Worm (Caenorhabditis elegans) whole organism, L4 larva: ENCODE measurements around the gene alkb-8.

ENCODE experiments used
- F10B5.3 ChIP-seq: sonication (generic microtip); optimal IDR thresholded peaks from 2 replicates; lab custom pipeline; 2016; ENCODE audit warnings: mild to moderate bottlenecking, missing genetic modification characterization, missing compliant biosample characterization
- T26A8.4 ChIP-seq: fragments of 200-800 bp; sonication (Bioruptor generic); IDR thresholded peaks from 2 replicates; pipeline ENCODE4 v1.3.6; 2022; ENCODE audit warnings: missing genetic modification characterization, missing compliant biosample characterization
- Y105C5A.15 ChIP-seq: fragments of 200-800 bp; sonication (Bioruptor generic); IDR thresholded peaks from 2 replicates; pipeline ENCODE4 v1.3.6; 2022; ENCODE audit warnings: missing genetic modification characterization, missing compliant biosample characterization
- Y5F2A.4 ChIP-seq: fragments of 200-800 bp; sonication (Bioruptor generic); optimal IDR thresholded peaks from 2 replicates; lab custom pipeline; 2018; ENCODE audit warnings: mild to moderate bottlenecking, missing genetic modification characterization, missing compliant biosample characterization
- Y75B8A.6 ChIP-seq: fragments of 200-800 bp; sonication (Bioruptor generic); IDR thresholded peaks from 2 replicates; pipeline ENCODE4 v1.3.6; 2022; ENCODE audit warnings: missing genetic modification reagents, missing genetic modification characterization, missing compliant biosample characterization
- ZK546.5 ChIP-seq, 2 experiments: sonication (generic microtip); optimal IDR thresholded peaks; 2 replicates each; lab custom pipeline; 2017; ENCODE audit warnings: missing biosample characterization in 2 of 2, missing genetic modification characterization in 2 of 2
- aly-2 ChIP-seq: sonication (generic microtip); optimal IDR thresholded peaks from 2 replicates; lab custom pipeline; 2018; ENCODE audit warnings: missing biosample characterization, missing genetic modification characterization
- ama-1 ChIP-seq: fragments of 150-350 bp; optimal IDR thresholded peaks from 2 replicates; lab custom pipeline; 2014; ENCODE audit warnings: inconsistent platforms, mixed read lengths
- attf-4 ChIP-seq: sonication (generic microtip); optimal IDR thresholded peaks from 3 replicates; lab custom pipeline; 2017; ENCODE audit warnings: missing biosample characterization, missing genetic modification characterization
- ceh-28 ChIP-seq: fragments of 150-350 bp; optimal IDR thresholded peaks from 2 replicates; lab custom pipeline; 2014; ENCODE audit warnings: missing biosample characterization, missing genetic modification reagents, missing genetic modification characterization
- ceh-44 ChIP-seq: fragments of 200-800 bp; sonication (Bioruptor generic); IDR thresholded peaks from 2 replicates; pipeline ENCODE4 v1.3.6; 2022; ENCODE audit warnings: missing genetic modification reagents, missing genetic modification characterization, missing compliant biosample characterization
- daf-16 ChIP-seq, 3 experiments: sonication (generic microtip); optimal IDR thresholded peaks; 2 replicates each; lab custom pipeline; 2016 to 2017; ENCODE audit warnings: missing genetic modification characterization in 3 of 3, missing genetic modification reagents in 3 of 3, mild to moderate bottlenecking in 2 of 3, missing compliant biosample characterization in 2 of 3, missing biosample characterization in 1 of 3, moderate library complexity in 1 of 3
- dmd-6 ChIP-seq: fragments of 200-800 bp; sonication (Bioruptor generic); IDR thresholded peaks from 2 replicates; pipeline ENCODE4 v1.3.6; 2022; ENCODE audit warnings: missing genetic modification reagents, missing genetic modification characterization, missing compliant biosample characterization
- dpl-1 ChIP-seq: fragments of 150-350 bp; optimal IDR thresholded peaks from 2 replicates; lab custom pipeline; 2014; ENCODE audit warnings: missing biosample characterization, missing genetic modification reagents, missing genetic modification characterization
- fkh-10 ChIP-seq: fragments of 150-350 bp; optimal IDR thresholded peaks from 2 replicates; lab custom pipeline; 2014; ENCODE audit warnings: missing biosample characterization, missing genetic modification reagents, missing genetic modification characterization
- hlh-11 ChIP-seq: fragments of 200-800 bp; sonication (Bioruptor generic); optimal IDR thresholded peaks from 2 replicates; lab custom pipeline; 2018; ENCODE audit warnings: mild to moderate bottlenecking, missing genetic modification characterization, missing compliant biosample characterization
- lin-1 ChIP-seq: fragments of 200-800 bp; sonication (Bioruptor generic); IDR thresholded peaks from 2 replicates; pipeline ENCODE4 v1.3.6; 2022; ENCODE audit warnings: missing genetic modification reagents, missing genetic modification characterization, missing compliant biosample characterization
- lin-29 ChIP-seq: fragments of 200-800 bp; sonication (Bioruptor generic); IDR thresholded peaks from 2 replicates; pipeline ENCODE4 v1.3.6; 2022; ENCODE audit warnings: missing genetic modification reagents, missing genetic modification characterization, missing compliant biosample characterization
- lin-38 ChIP-seq: fragments of 200-800 bp; sonication (Bioruptor generic); IDR thresholded peaks from 2 replicates; pipeline ENCODE4 v1.3.6; 2022; ENCODE audit warnings: missing genetic modification reagents, missing genetic modification characterization, missing compliant biosample characterization
- lir-3 ChIP-seq: sonication (generic microtip); optimal IDR thresholded peaks from 2 replicates; lab custom pipeline; 2016; ENCODE audit warnings: mild to moderate bottlenecking, missing genetic modification characterization, missing compliant biosample characterization
- lsy-2 ChIP-seq, 2 experiments: fragments of 150-350 bp in 1 of 2; sonication (generic microtip) in 1 of 2; optimal IDR thresholded peaks; 2 replicates each; lab custom pipeline; 2014 to 2017; ENCODE audit warnings: missing biosample characterization in 2 of 2, missing genetic modification characterization in 2 of 2
- mdl-1 ChIP-seq, 2 experiments: fragments of 150-350 bp in 1 of 2; sonication (generic microtip) in 1 of 2; optimal IDR thresholded peaks; 2 replicates each; lab custom pipeline; 2014 to 2017; ENCODE audit warnings: missing biosample characterization in 2 of 2, missing genetic modification characterization in 2 of 2
- mdt-29 ChIP-seq: fragments of 200-800 bp; sonication (Bioruptor generic); IDR thresholded peaks from 2 replicates; pipeline ENCODE4 v1.3.6; 2022; ENCODE audit warnings: missing genetic modification reagents, missing genetic modification characterization, missing compliant biosample characterization
- mes-2 ChIP-seq: sonication (generic microtip); optimal IDR thresholded peaks from 2 replicates; lab custom pipeline; 2016; ENCODE audit warnings: missing genotype, mild to moderate bottlenecking, missing genetic modification characterization, missing compliant biosample characterization; ENCODE audit not compliant: poor library complexity, severe bottlenecking
- nhr-28 ChIP-seq: fragments of 150-350 bp; optimal IDR thresholded peaks from 2 replicates; lab custom pipeline; 2014; ENCODE audit warnings: missing biosample characterization, missing genetic modification characterization
- nhr-42 ChIP-seq: fragments of 200-800 bp; sonication (Bioruptor generic); IDR thresholded peaks from 2 replicates; pipeline ENCODE4 v1.3.6; 2022; ENCODE audit warnings: missing genetic modification characterization, missing compliant biosample characterization
- nhr-48 ChIP-seq: sonication (generic microtip); optimal IDR thresholded peaks from 2 replicates; lab custom pipeline; 2016; ENCODE audit warnings: mild to moderate bottlenecking, missing genetic modification characterization, missing compliant biosample characterization
- nhr-77 ChIP-seq: fragments of 150-350 bp; optimal IDR thresholded peaks from 2 replicates; lab custom pipeline; 2014; ENCODE audit warnings: missing biosample characterization, missing genetic modification characterization
- saeg-2 ChIP-seq: fragments of 200-800 bp; sonication (Bioruptor generic); IDR thresholded peaks from 2 replicates; pipeline ENCODE4 v1.3.6; 2022; ENCODE audit warnings: missing genetic modification reagents, missing genetic modification characterization, missing compliant biosample characterization
- set-16 ChIP-seq: fragments of 200-800 bp; sonication (Bioruptor generic); IDR thresholded peaks from 2 replicates; pipeline ENCODE4 v1.3.6; 2022; ENCODE audit warnings: missing genetic modification reagents, missing genetic modification characterization, missing compliant biosample characterization
- snpc-1.2 ChIP-seq: fragments of 200-800 bp; sonication (Bioruptor generic); IDR thresholded peaks from 2 replicates; pipeline ENCODE4 v1.3.6; 2022; ENCODE audit warnings: missing genetic modification reagents, missing genetic modification characterization, missing compliant biosample characterization
- snpc-4 ChIP-seq: fragments of 150-350 bp; optimal IDR thresholded peaks from 2 replicates; lab custom pipeline; 2014; ENCODE audit warnings: missing biosample characterization, missing genetic modification characterization
- spr-1 ChIP-seq: sonication (generic microtip); optimal IDR thresholded peaks from 2 replicates; lab custom pipeline; 2016; ENCODE audit warnings: mild to moderate bottlenecking, missing genetic modification characterization, missing compliant biosample characterization
- spr-3 ChIP-seq: fragments of 200-800 bp; sonication (Bioruptor generic); optimal IDR thresholded peaks from 2 replicates; lab custom pipeline; 2018; ENCODE audit warnings: mild to moderate bottlenecking, missing genetic modification characterization, missing compliant biosample characterization
- tra-1 ChIP-seq: fragments of 200-800 bp; sonication (Bioruptor generic); IDR thresholded peaks from 2 replicates; pipeline ENCODE4 v1.3.6; 2022; ENCODE audit warnings: missing genetic modification reagents, missing genetic modification characterization, missing compliant biosample characterization
- unc-130 ChIP-seq: sonication (generic microtip); optimal IDR thresholded peaks from 2 replicates; lab custom pipeline; 2016; ENCODE audit warnings: missing genetic modification reagents, missing genetic modification characterization, missing compliant biosample characterization
- unc-62 ChIP-seq, 3 experiments: fragments of 150-350 bp in 1 of 3; sonication (generic microtip); optimal IDR thresholded peaks in 2 of 3; peaks in 1 of 3; 1 replicate in 1 of 3; 2 replicates in 2 of 3; lab custom pipeline; 2014 to 2017; ENCODE audit warnings: missing biosample characterization in 3 of 3, missing genetic modification characterization in 3 of 3, missing genetic modification reagents in 3 of 3, missing genotype in 1 of 3
- zip-2 ChIP-seq: fragments of 150-350 bp; optimal IDR thresholded peaks from 2 replicates; lab custom pipeline; 2014; ENCODE audit warnings: missing biosample characterization, missing genetic modification characterization
- ztf-7 ChIP-seq: fragments of 150-350 bp; optimal IDR thresholded peaks from 2 replicates; lab custom pipeline; 2014; ENCODE audit warnings: missing biosample characterization, missing genetic modification characterization

alkb-8 gene

ce11 chrIII:3723726-3724125 is 14.6 kb downstream of the alkb-8 start:
- peak; percentile 72 for TF ChIP-seq lin-38 (GFP tag; lab: Robert Waterston, UW)
- no peak for TF ChIP-seq nhr-42
- peak; percentile 0 for TF ChIP-seq unc-130 (GFP tag; lab: Kevin White, UChicago)
- TF ChIP-seq snpc-1.2 (GFP tag; lab: Robert Waterston, UW), result no peak
- TF ChIP-seq spr-3, result no peak
- TF ChIP-seq mdt-29, result no peak

ce11 chrIII:3724880-3725279 is 15.8 kb downstream of the alkb-8 start, which contains the start of gene C14B1.12:
TSS of gene C14B1.12 (minus strand) at chrIII:3724980.
- TF ChIP-seq ceh-28 (tag; lab: Kevin White, UChicago) (no peak), snpc-1.2 (GFP tag; lab: Robert Waterston, UW) (no peak), fkh-10 (GFP tag; lab: Kevin White, UChicago) (no peak), ZK546.5 (tag; optimal IDR thresholded peaks at IDR 0.05; lab: Kevin White, UChicago) (no peak), lin-38 (GFP tag; lab: Robert Waterston, UW) (no peak), nhr-77 (tag; lab: Kevin White, UChicago) (no peak), nhr-48 (tag; lab: Kevin White, UChicago) (no peak), hlh-11 (tag; lab: Kevin White, UChicago) (no peak), ceh-44 (GFP tag; lab: Robert Waterston, UW) (no peak), zip-2 (tag; lab: Kevin White, UChicago) (no peak), F10B5.3 (tag; lab: Kevin White, UChicago) (no peak)

DNA sequence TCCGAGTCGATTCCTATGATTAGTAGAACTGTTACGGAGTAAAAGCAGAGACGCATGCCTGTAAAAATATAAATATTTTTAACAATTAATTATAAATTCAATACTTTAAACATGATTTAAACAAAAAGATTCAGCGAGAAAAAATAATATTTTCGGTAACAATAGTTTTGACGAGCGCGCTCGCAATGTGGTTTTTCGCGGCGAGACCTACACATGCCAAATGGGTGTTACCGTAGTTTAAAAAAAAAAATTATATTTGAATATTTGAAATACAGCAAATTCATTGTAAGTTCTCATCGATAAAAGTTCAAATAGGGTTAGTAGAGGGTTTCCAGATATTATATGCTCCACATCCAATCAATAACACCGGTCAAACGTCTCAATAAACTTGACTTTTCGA is 17.3 kb downstream of the alkb-8 start, which contains the start of gene gldi-5:
gldi-5 (minus strand) TSS at position 58 of the 400 bp plus-strand sequence.
- no peak for TF ChIP-seq Y105C5A.15 (GFP tag; lab: Robert Waterston, UW)
- no peak for TF ChIP-seq lin-29
- no peak for TF ChIP-seq Y5F2A.4 (GFP tag; lab: Kevin White, UChicago)

DNA sequence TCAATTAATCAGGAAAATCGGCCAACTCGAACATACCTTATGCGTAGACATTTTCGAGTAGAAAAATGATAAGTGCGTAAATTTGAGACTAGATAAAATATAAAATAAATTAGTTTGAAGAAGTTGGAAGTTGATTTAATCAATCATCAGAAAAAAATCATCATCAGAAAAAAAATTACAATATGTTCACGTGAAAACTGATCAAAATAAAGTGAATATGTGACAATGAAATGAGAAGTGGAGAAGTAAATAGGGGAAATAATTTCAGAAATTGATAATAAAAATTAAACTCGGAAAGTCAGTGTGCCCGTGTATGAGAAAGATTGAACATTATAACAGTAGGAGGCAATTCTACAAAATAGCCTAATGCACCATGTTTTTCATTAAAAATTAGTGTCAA is 20.4 kb downstream of the alkb-8 start, which contains the start of gene F34D10.9:
F34D10.9 (minus strand) TSS at position 101 of the 400 bp plus-strand sequence.
- TF ChIP-seq aly-2 (tag; lab: Kevin White, UChicago) (no peak), lin-1 (no peak), set-16 (GFP tag; lab: Robert Waterston, UW) (no peak), dpl-1 (no peak), zip-2 (tag; lab: Kevin White, UChicago) (no peak), ztf-7 (no peak), Y75B8A.6 (GFP tag; lab: Robert Waterston, UW) (no peak), tra-1 (GFP tag; lab: Robert Waterston, UW) (no peak), T26A8.4 (no peak)

DNA sequence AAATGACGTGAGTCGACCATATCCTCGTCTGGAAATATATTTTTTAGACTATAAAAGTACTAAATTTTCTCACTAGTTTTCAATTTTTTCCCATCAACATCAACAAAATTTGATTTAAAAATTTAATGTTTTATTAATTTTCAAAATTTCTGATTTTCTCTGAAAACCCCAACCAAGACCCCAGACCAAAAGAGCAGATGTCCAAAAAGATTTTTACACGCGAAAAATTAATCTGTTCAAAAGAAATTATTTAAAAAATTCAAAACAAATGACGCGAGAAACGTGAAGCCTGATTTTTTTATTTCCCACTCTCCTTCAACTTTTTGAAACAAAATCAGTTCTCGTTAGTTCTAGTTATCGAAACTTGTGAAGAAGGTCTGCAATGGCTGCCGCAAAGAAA is 21.3 kb downstream of the alkb-8 start, which contains the start of gene F34D10.8:
F34D10.8 (plus strand) TSS at position 301 of the 400 bp plus-strand sequence.
- TF ChIP-seq ceh-28 (tag; lab: Kevin White, UChicago) (no peak), ama-1 (lab: Kevin White, UChicago) (no peak), saeg-2 (GFP tag; lab: Robert Waterston, UW) (no peak), mdl-1 (tag; optimal IDR thresholded peaks at IDR 0.05; lab: Kevin White, UChicago) (no peak), nhr-77 (tag; lab: Kevin White, UChicago) (no peak), lir-3 (no peak), unc-62 (GFP tag; optimal IDR thresholded peaks at IDR 0.05 in 1 of 2; lab: Kevin White, UChicago) (no peak), unc-62 (tag; optimal IDR thresholded peaks at IDR 0.05; lab: Kevin White, UChicago) (no peak), spr-1 (no peak)
- TF ChIP-seq, all 104 proteins: peak for 0

- TF ChIP-seq dpl-1, result no peak
- TF ChIP-seq daf-16 (GFP tag; optimal IDR thresholded peaks at IDR 0.05; lab: Kevin White, UChicago), result no peak
- TF ChIP-seq daf-16 (tag; optimal IDR thresholded peaks at IDR 0.05; lab: Kevin White, UChicago), result no peak
- TF ChIP-seq snpc-4 (tag; lab: Kevin White, UChicago), result no peak
- peak in 1 of 2 experiments; percentile 32 for TF ChIP-seq lsy-2 (tag; optimal IDR thresholded peaks at IDR 0.05; lab: Kevin White, UChicago)
- peak; percentile 48 for TF ChIP-seq mes-2
- no peak for TF ChIP-seq ama-1 (lab: Kevin White, UChicago)
- TF ChIP-seq Y5F2A.4 (GFP tag; lab: Kevin White, UChicago), result no peak
- no peak for TF ChIP-seq spr-3
- no peak for TF ChIP-seq mdl-1 (tag; optimal IDR thresholded peaks at IDR 0.05; lab: Kevin White, UChicago)
- TF ChIP-seq ceh-28 (tag; lab: Kevin White, UChicago), result no peak
- no peak for TF ChIP-seq attf-4 (tag; lab: Kevin White, UChicago)
- no peak for TF ChIP-seq hlh-11 (tag; lab: Kevin White, UChicago)
- TF ChIP-seq dmd-6 (GFP tag; lab: Robert Waterston, UW), result no peak
- TF ChIP-seq lin-29, result no peak
- TF ChIP-seq nhr-28 (tag; lab: Kevin White, UChicago), result no peak
- TF ChIP-seq ztf-7, result no peak
- no peak for TF ChIP-seq aly-2 (tag; lab: Kevin White, UChicago)
These were observed 24.9 kb downstream of the alkb-8 start, which contains the start of gene F34D10.3 for ce11 chrIII:3734007-3734406. TSS of gene F34D10.3 (plus strand) at chrIII:3734255.
